Fruit fly (Drosophila melanogaster) whole organism, wandering third instar larva: Measurements from ENCODE around the gene CG10700.

Experiments
- Abd-B ChIP-seq: fragments of >200 bp; optimal IDR thresholded peaks from 2 replicates; lab custom pipeline; 2017; ENCODE audit warnings: missing biosample characterization, missing genetic modification characterization
- CrebA ChIP-seq: fragments of 200-800 bp; sonication (Bioruptor generic); optimal IDR thresholded peaks from 2 replicates; lab custom pipeline; 2016; ENCODE audit warnings: missing biosample characterization, mild to moderate bottlenecking, missing genetic modification characterization, borderline replicate concordance
- Dfd ChIP-seq: fragments of >200 bp; optimal IDR thresholded peaks from 2 replicates; lab custom pipeline; 2017; ENCODE audit warnings: missing biosample characterization, missing genetic modification characterization
- Hr78 ChIP-seq: fragments of >200 bp; optimal IDR thresholded peaks from 2 replicates; lab custom pipeline; 2017; ENCODE audit warnings: missing biosample characterization, missing genetic modification characterization
- Hr83 ChIP-seq: fragments of 200-300 bp; sonication (Bioruptor generic); optimal IDR thresholded peaks from 2 replicates; lab custom pipeline; 2016; ENCODE audit warnings: missing biosample characterization, mild to moderate bottlenecking, missing genetic modification characterization, moderate library complexity; ENCODE audit not compliant: poor library complexity, severe bottlenecking
- Rel ChIP-seq, 2 experiments: fragments of 200-800 bp; sonication (Bioruptor generic) in 1 of 2; optimal IDR thresholded peaks; 2 replicates in 1 of 2; 3 replicates in 1 of 2; lab custom pipeline; 2016 to 2019; ENCODE audit warnings: mild to moderate bottlenecking in 2 of 2, missing biosample characterization in 2 of 2, missing genetic modification characterization in 2 of 2, moderate library complexity in 1 of 2
- dmrt93B ChIP-seq: fragments of 200-800 bp; sonication (Bioruptor generic); optimal IDR thresholded peaks from 2 replicates; lab custom pipeline; 2018; ENCODE audit warnings: missing biosample characterization, mild to moderate bottlenecking, missing genetic modification characterization
- dsf ChIP-seq: sonication (Bioruptor generic); optimal IDR thresholded peaks from 2 replicates; lab custom pipeline; 2016; ENCODE audit warnings: missing biosample characterization, missing genetic modification characterization, borderline replicate concordance
- fru ChIP-seq: fragments of 200-800 bp; sonication (Bioruptor generic); optimal IDR thresholded peaks from 3 replicates; lab custom pipeline; 2016; ENCODE audit warnings: missing biosample characterization, mild to moderate bottlenecking, missing genetic modification characterization
- h ChIP-seq: fragments of 200-800 bp; sonication (Bioruptor generic); optimal IDR thresholded peaks from 3 replicates; lab custom pipeline; 2016; ENCODE audit warnings: missing biosample characterization, mild to moderate bottlenecking, missing genetic modification characterization
- jim ChIP-seq: fragments of 175-275, 200-325 bp; sonication (Bioruptor generic); optimal IDR thresholded peaks from 2 replicates; lab custom pipeline; 2016; ENCODE audit warnings: missing biosample characterization, mild to moderate bottlenecking, missing genetic modification characterization
- psq ChIP-seq: fragments of 200-800 bp; sonication (Bioruptor generic); optimal IDR thresholded peaks from 3 replicates; lab custom pipeline; 2017; ENCODE audit warnings: missing biosample characterization, mild to moderate bottlenecking, missing genetic modification characterization, moderate library complexity
- usp ChIP-seq: fragments of >200 bp; optimal IDR thresholded peaks from 2 replicates; lab custom pipeline; 2017; ENCODE audit warnings: missing biosample characterization, missing genetic modification characterization
- woc ChIP-seq: sonication (Bioruptor generic); optimal IDR thresholded peaks from 2 replicates; lab custom pipeline; 2016; ENCODE audit warnings: missing biosample characterization, mild to moderate bottlenecking, missing genetic modification characterization

DNA sequence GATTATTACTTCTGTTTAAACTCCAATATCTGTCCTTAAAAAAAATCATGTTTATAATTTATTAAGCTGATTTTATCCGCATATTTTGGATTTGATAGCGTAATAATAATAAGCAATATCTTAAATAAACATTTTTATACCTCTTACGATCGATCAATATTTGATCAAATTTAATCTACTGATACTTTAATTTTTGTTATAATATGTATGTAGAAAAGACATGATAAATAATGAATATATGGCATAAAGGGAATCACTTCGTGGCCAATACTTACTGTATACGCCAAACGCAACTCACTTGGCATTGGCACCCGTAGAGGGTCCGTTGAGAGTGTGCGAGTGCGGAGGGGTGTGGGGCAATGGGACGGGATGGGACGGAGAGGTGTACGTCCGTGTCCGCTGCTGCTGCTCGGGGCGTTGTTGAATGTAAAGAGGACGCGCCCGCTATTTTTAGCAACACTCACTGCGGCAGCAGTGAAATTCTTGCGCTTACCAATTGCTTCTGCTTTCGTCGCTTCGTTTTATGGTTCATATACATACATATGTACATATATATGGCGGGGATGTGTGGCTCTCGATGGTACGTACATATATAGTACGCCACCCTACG is 42.6 kb downstream of the CG10700 start:
- TF ChIP-seq usp (no peak), Dfd (GFP tag; lab: Kevin White, UChicago) (no peak), Hr83 (GFP tag; lab: Kevin White, UChicago) (no peak), h (GFP tag; lab: Kevin White, UChicago) (peak; percentile 8), jim (GFP tag; lab: Kevin White, UChicago) (no peak), Hr78 (GFP tag; lab: Kevin White, UChicago) (no peak), fru (GFP tag; lab: Kevin White, UChicago) (no peak), woc (GFP tag; lab: Kevin White, UChicago) (no peak), Abd-B (GFP tag; lab: Kevin White, UChicago) (no peak), dmrt93B (GFP tag; lab: Kevin White, UChicago) (no peak), dsf (GFP tag; lab: Kevin White, UChicago) (no peak), psq (GFP tag; lab: Kevin White, UChicago) (no peak), Rel (GFP tag; optimal IDR thresholded peaks at IDR 0.05; lab: Kevin White, UChicago) (no peak), Rel (tag; optimal IDR thresholded peaks at IDR 0.05; lab: Kevin White, UChicago) (no peak), CrebA (GFP tag; lab: Kevin White, UChicago) (no peak)
